Worm (Caenorhabditis elegans) whole organism, L1 larva: Measurements from ENCODE around the gene str-185.

ENCODE experiments used
- C16A3.4 ChIP-seq: fragments of 150-350 bp; optimal IDR thresholded peaks from 2 replicates; lab custom pipeline; 2014; ENCODE audit warnings: missing biosample characterization, missing genetic modification characterization
- C34B4.2 ChIP-seq: sonication (generic microtip); optimal IDR thresholded peaks from 2 replicates; lab custom pipeline; 2017; ENCODE audit warnings: mild to moderate bottlenecking, missing genetic modification characterization, missing compliant biosample characterization
- F16B12.6 ChIP-seq: fragments of 150-350 bp; optimal IDR thresholded peaks from 2 replicates; lab custom pipeline; 2014; ENCODE audit warnings: missing biosample characterization, missing genetic modification characterization
- Y116A8C.19 ChIP-seq: sonication (generic microtip); optimal IDR thresholded peaks from 2 replicates; lab custom pipeline; 2016; ENCODE audit warnings: missing compliant biosample characterization, missing genetic modification characterization, borderline replicate concordance
- aly-2 ChIP-seq: fragments of 150-350 bp; optimal IDR thresholded peaks from 2 replicates; lab custom pipeline; 2014; ENCODE audit warnings: missing biosample characterization, missing genetic modification characterization
- ama-1 ChIP-seq: fragments of 150-350 bp; optimal IDR thresholded peaks from 2 replicates; lab custom pipeline; 2014
- blmp-1 ChIP-seq: fragments of 150-350 bp; optimal IDR thresholded peaks from 2 replicates; lab custom pipeline; 2014; ENCODE audit warnings: missing biosample characterization, missing genetic modification characterization
- ceh-8 ChIP-seq: fragments of 200-800 bp; sonication (Bioruptor generic); optimal IDR thresholded peaks from 2 replicates; lab custom pipeline; 2018; ENCODE audit warnings: mild to moderate bottlenecking, missing genetic modification characterization, moderate library complexity, missing compliant biosample characterization
- ceh-88 ChIP-seq: fragments of 200-800 bp; sonication (Bioruptor generic); IDR thresholded peaks from 2 replicates; pipeline ENCODE4 v1.3.6; 2022; ENCODE audit warnings: missing genetic modification characterization, missing compliant biosample characterization
- ces-1 ChIP-seq: fragments of 150-350 bp; optimal IDR thresholded peaks from 2 replicates; lab custom pipeline; 2014; ENCODE audit warnings: missing biosample characterization, missing genetic modification reagents, missing genetic modification characterization
- efl-1 ChIP-seq, 4 experiments: fragments of 150-350 bp; optimal IDR thresholded peaks in 3 of 4; peaks in 1 of 4; 1 replicate in 1 of 4; 2 replicates in 3 of 4; lab custom pipeline; 2014; ENCODE audit warnings: missing biosample characterization in 2 of 4, missing genetic modification characterization in 2 of 4, missing genetic modification reagents in 2 of 4
- egl-13 ChIP-seq: sonication (generic microtip); optimal IDR thresholded peaks from 2 replicates; lab custom pipeline; 2016; ENCODE audit warnings: missing genotype, missing genetic modification reagents, missing genetic modification characterization, missing compliant biosample characterization
- egl-27 ChIP-seq, 2 experiments: fragments of 150-350 bp in 1 of 2; sonication (generic microtip); optimal IDR thresholded peaks; 3 replicates each; lab custom pipeline; 2017 to 2018; ENCODE audit warnings: missing biosample characterization in 2 of 2, missing genetic modification characterization in 2 of 2, missing genetic modification reagents in 2 of 2
- fkh-4 ChIP-seq: sonication (generic microtip); optimal IDR thresholded peaks from 2 replicates; lab custom pipeline; 2016; ENCODE audit warnings: missing compliant biosample characterization, missing genetic modification characterization, borderline replicate concordance
- fkh-8 ChIP-seq: sonication (generic microtip); optimal IDR thresholded peaks from 2 replicates; lab custom pipeline; 2016; ENCODE audit warnings: mild to moderate bottlenecking, missing genetic modification characterization, missing compliant biosample characterization
- fos-1 ChIP-seq: fragments of 150-350 bp; optimal IDR thresholded peaks from 2 replicates; lab custom pipeline; 2014; ENCODE audit warnings: missing biosample characterization, missing genetic modification characterization
- grh-1 ChIP-seq: fragments of 200-800 bp; sonication (Bioruptor generic); IDR thresholded peaks from 2 replicates; pipeline ENCODE4 v1.3.6; 2022; ENCODE audit warnings: missing genetic modification reagents, missing genetic modification characterization, missing compliant biosample characterization
- hlh-17 ChIP-seq: fragments of 200-800 bp; sonication (Bioruptor generic); optimal IDR thresholded peaks from 2 replicates; lab custom pipeline; 2018; ENCODE audit warnings: missing genetic modification characterization, mild to moderate bottlenecking, missing compliant biosample characterization, moderate library complexity, borderline replicate concordance
- hlh-4 ChIP-seq: sonication (generic microtip); optimal IDR thresholded peaks from 2 replicates; lab custom pipeline; 2016; ENCODE audit warnings: mild to moderate bottlenecking, missing genetic modification characterization, missing compliant biosample characterization
- hpl-2 ChIP-seq: fragments of 150-350 bp; optimal IDR thresholded peaks from 2 replicates; lab custom pipeline; 2014; ENCODE audit warnings: missing biosample characterization, missing genetic modification reagents, missing genetic modification characterization
- lin-13 ChIP-seq: fragments of 150-350 bp; optimal IDR thresholded peaks from 2 replicates; lab custom pipeline; 2014; ENCODE audit warnings: missing biosample characterization, missing genetic modification reagents, missing genetic modification characterization
- lin-14 ChIP-seq: fragments of 200-800 bp; sonication (Bioruptor generic); optimal IDR thresholded peaks from 2 replicates; lab custom pipeline; 2018; ENCODE audit warnings: mild to moderate bottlenecking, missing genetic modification characterization, moderate library complexity, missing compliant biosample characterization
- lin-35 ChIP-seq, 2 experiments: fragments of 150-350 bp; optimal IDR thresholded peaks; 2 replicates each; lab custom pipeline; 2014; ENCODE audit warnings: missing biosample characterization in 2 of 2, missing genetic modification characterization in 2 of 2, missing genetic modification reagents in 2 of 2
- lir-3 ChIP-seq: sonication (generic microtip); optimal IDR thresholded peaks from 2 replicates; lab custom pipeline; 2016; ENCODE audit warnings: mild to moderate bottlenecking, missing genetic modification characterization, moderate library complexity, missing compliant biosample characterization; ENCODE audit not compliant: poor library complexity
- lsy-2 ChIP-seq, 2 experiments: fragments of 150-350 bp; optimal IDR thresholded peaks; 2 replicates each; lab custom pipeline; 2014; ENCODE audit warnings: missing biosample characterization in 2 of 2, missing genetic modification characterization in 2 of 2
- mab-9 ChIP-seq: fragments of 200-800 bp; sonication (Bioruptor generic); IDR thresholded peaks from 2 replicates; pipeline ENCODE4 v1.3.6; 2022; ENCODE audit warnings: missing genetic modification reagents, missing genetic modification characterization, missing compliant biosample characterization
- nhr-11 ChIP-seq: fragments of 150-350 bp; optimal IDR thresholded peaks from 2 replicates; lab custom pipeline; 2014; ENCODE audit warnings: missing biosample characterization, missing genetic modification characterization
- nhr-19 ChIP-seq: fragments of 200-800 bp; sonication (Bioruptor generic); conservative IDR thresholded peaks from 2 replicates; pipeline ENCODE4 v1.3.6; 2022; ENCODE audit warnings: missing genetic modification characterization, missing compliant biosample characterization
- nhr-28 ChIP-seq: fragments of 150-350 bp; optimal IDR thresholded peaks from 2 replicates; lab custom pipeline; 2014; ENCODE audit warnings: missing biosample characterization, missing genetic modification characterization
- nhr-47 ChIP-seq: sonication (generic microtip); optimal IDR thresholded peaks from 2 replicates; lab custom pipeline; 2016; ENCODE audit warnings: mild to moderate bottlenecking, missing genetic modification characterization, moderate library complexity, missing compliant biosample characterization
- nhr-84 ChIP-seq: sonication (generic microtip); optimal IDR thresholded peaks from 2 replicates; lab custom pipeline; 2017; ENCODE audit warnings: missing biosample characterization, missing genetic modification characterization
- pag-3 ChIP-seq: sonication (generic microtip); optimal IDR thresholded peaks from 2 replicates; lab custom pipeline; 2017; ENCODE audit warnings: missing genetic modification characterization, mild to moderate bottlenecking, missing compliant biosample characterization, antibody characterized with exemption, borderline replicate concordance; ENCODE audit not compliant: insufficient read depth
- pax-3 ChIP-seq: fragments of 200-800 bp; sonication (Bioruptor generic); optimal IDR thresholded peaks from 2 replicates; lab custom pipeline; 2018; ENCODE audit warnings: mild to moderate bottlenecking, missing genetic modification characterization, moderate library complexity, missing compliant biosample characterization
- rnt-1 ChIP-seq: sonication (generic microtip); optimal IDR thresholded peaks from 2 replicates; lab custom pipeline; 2016; ENCODE audit warnings: mild to moderate bottlenecking, missing genetic modification characterization, moderate library complexity, missing compliant biosample characterization
- skn-1 ChIP-seq: fragments of 150-350 bp; optimal IDR thresholded peaks from 2 replicates; lab custom pipeline; 2014; ENCODE audit warnings: missing biosample characterization, missing genetic modification characterization
- snpc-4 ChIP-seq: fragments of 150-350 bp; optimal IDR thresholded peaks from 2 replicates; lab custom pipeline; 2014; ENCODE audit warnings: missing biosample characterization, missing genetic modification characterization
- snu-23 ChIP-seq: sonication (generic microtip); optimal IDR thresholded peaks from 2 replicates; lab custom pipeline; 2016; ENCODE audit warnings: missing genetic modification characterization, missing compliant biosample characterization
- tbx-2 ChIP-seq: sonication (generic microtip); optimal IDR thresholded peaks from 2 replicates; lab custom pipeline; 2016; ENCODE audit warnings: missing genetic modification characterization, missing compliant biosample characterization
- unc-130 ChIP-seq: fragments of 150-350 bp; optimal IDR thresholded peaks from 2 replicates; lab custom pipeline; 2017; ENCODE audit warnings: missing biosample characterization, missing genetic modification characterization, inconsistent platforms
- unc-30 ChIP-seq: sonication (generic microtip); optimal IDR thresholded peaks from 2 replicates; lab custom pipeline; 2017; ENCODE audit warnings: missing biosample characterization, missing genetic modification characterization
- unc-86 ChIP-seq: sonication (generic microtip); optimal IDR thresholded peaks from 2 replicates; lab custom pipeline; 2016; ENCODE audit warnings: missing genetic modification characterization, missing compliant biosample characterization
- unc-98 ChIP-seq: fragments of 200-800 bp; sonication (Bioruptor generic); IDR thresholded peaks from 2 replicates; pipeline ENCODE4 v1.3.6; 2022; ENCODE audit warnings: missing genetic modification characterization, missing compliant biosample characterization
- vab-15 ChIP-seq: sonication (generic microtip); optimal IDR thresholded peaks from 2 replicates; lab custom pipeline; 2017; ENCODE audit warnings: missing genotype, mild to moderate bottlenecking, missing genetic modification characterization, missing compliant biosample characterization
- xbp-1 ChIP-seq: sonication (generic microtip); optimal IDR thresholded peaks from 2 replicates; lab custom pipeline; 2016; ENCODE audit warnings: missing genetic modification characterization, missing compliant biosample characterization
- zag-1 ChIP-seq: fragments of 150-350 bp; optimal IDR thresholded peaks from 2 replicates; lab custom pipeline; 2014; ENCODE audit warnings: missing biosample characterization, missing genetic modification characterization
- zip-4 ChIP-seq: fragments of 200-800 bp; sonication (Bioruptor generic); optimal IDR thresholded peaks from 2 replicates; lab custom pipeline; 2018; ENCODE audit warnings: mild to moderate bottlenecking, missing genetic modification characterization, moderate library complexity, missing compliant biosample characterization
- ztf-11 ChIP-seq, 2 experiments: sonication (generic microtip); optimal IDR thresholded peaks; 2 replicates each; lab custom pipeline; 2016 to 2017; ENCODE audit warnings: missing genetic modification characterization in 2 of 2, missing biosample characterization in 1 of 2, missing compliant biosample characterization in 1 of 2
- ztf-4 ChIP-seq: fragments of 150-350 bp; optimal IDR thresholded peaks from 2 replicates; lab custom pipeline; 2014; ENCODE audit warnings: missing biosample characterization, missing genetic modification characterization

The str-185 gene

DNA sequence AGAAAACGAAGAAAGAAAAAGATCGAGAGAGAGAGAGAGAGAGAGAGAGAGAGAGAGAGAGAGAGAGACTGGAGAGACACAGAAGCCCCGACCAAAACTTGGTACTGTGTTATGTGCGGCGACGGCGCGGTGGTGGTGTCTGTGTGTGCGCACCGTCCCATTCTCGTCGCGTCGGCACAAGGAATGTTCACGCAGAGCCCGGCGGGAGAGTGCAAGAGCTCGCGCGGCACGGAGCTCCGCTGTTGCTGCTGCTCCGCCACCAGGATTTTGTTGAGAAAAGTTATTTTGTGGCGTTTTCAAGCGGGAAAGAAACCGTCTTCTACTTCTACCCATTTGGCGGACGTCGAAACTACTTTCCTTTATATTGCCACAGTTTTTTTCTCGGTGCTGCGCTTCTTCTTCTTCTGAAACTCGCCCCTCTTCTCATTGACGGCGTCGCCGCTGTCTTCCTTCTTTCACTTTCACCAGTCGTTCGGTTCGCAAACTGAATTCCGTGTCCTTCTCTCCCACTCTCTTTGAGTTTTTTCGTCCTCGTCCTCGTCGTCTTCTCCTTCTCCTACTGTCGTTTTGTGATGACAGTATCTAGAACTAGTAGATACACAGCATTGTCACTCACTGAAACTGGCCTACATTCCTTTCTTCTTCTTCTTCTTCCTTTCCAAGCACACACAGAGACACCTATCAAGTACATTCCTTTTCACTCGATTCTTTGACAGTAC is 30.2 kb downstream of the str-185 start:
- no peak for TF ChIP-seq aly-2
- no peak for TF ChIP-seq egl-27 (tag; optimal IDR thresholded peaks at IDR 0.05; lab: Kevin White, UChicago)
- no peak for TF ChIP-seq snpc-4 (tag; lab: Kevin White, UChicago)
- no peak for TF ChIP-seq snu-23 (GFP tag; lab: Kevin White, UChicago)
- TF ChIP-seq efl-1 (optimal IDR thresholded peaks at IDR 0.05; lab: Kevin White, UChicago): peak in 1 of 2 experiments; percentile 1
- peak in 1 of 2 experiments; percentile 71 for TF ChIP-seq efl-1 (GFP tag; optimal IDR thresholded peaks at IDR 0.05 in 1 of 2; lab: Kevin White, UChicago)
- TF ChIP-seq ztf-4: no peak
- TF ChIP-seq ces-1 (GFP tag; lab: Kevin White, UChicago): no peak
- no peak for TF ChIP-seq hpl-2
- TF ChIP-seq lin-13: no peak
- no peak for TF ChIP-seq zag-1
- no peak for TF ChIP-seq fkh-4
- no peak for TF ChIP-seq ama-1 (lab: Kevin White, UChicago)
- no peak for TF ChIP-seq Y116A8C.19 (tag; lab: Kevin White, UChicago)
- TF ChIP-seq blmp-1: peak; percentile 63
- TF ChIP-seq, all 84 proteins: peak for 2

DNA sequence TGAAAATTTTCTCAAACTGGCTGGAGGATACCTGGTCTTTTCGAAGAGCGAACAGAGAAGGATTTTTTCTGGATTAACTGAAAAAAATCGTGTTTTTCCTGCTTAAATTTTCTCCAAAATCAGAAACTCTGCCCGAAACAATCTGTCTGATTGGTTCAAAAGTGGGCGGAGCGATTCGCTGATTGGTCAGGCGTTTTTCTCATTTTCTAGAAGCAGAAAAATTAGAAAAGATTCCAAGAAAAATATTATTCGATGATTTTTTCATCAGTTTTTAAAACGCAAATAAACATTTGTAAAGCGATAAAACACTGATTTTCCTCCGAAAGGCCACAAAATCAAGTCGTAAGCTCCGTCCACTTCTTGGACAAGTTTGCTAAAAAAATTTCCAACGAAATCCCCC is 30.9 kb downstream of the str-185 start:
- TF ChIP-seq efl-1 (optimal IDR thresholded peaks at IDR 0.05; lab: Kevin White, UChicago) (no peak), efl-1 (GFP tag; optimal IDR thresholded peaks at IDR 0.05 in 1 of 2; lab: Kevin White, UChicago) (peak in 1 of 2 experiments; percentile 56), xbp-1 (no peak), zag-1 (no peak), hlh-17 (no peak)

DNA sequence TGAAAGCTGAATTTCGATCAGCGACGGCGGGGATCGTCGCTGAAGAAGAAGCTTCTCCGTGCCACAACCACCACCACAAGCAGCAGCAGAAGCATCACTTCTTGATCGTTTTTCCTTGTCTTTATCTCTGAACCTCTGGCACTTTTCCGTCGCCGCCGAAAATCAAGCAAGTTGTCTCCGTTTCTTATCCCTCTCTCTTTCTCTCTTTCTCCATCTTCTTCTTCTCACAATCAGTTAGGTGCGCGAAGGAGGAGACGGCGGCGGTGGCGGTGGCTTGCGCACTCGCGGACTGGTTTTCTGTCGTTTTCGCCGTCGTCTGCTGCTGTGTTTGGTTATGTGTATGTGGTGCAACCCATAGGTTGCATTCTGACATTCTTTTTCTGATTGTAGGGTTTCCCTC is 31.4 kb downstream of the str-185 start:
- TF ChIP-seq lin-35 (GFP tag; optimal IDR thresholded peaks at IDR 0.05; lab: Kevin White, UChicago) (peak in 1 of 2 experiments; percentile 12), ceh-88 (GFP tag; lab: Robert Waterston, UW) (no peak), fkh-8 (tag; lab: Kevin White, UChicago) (no peak), C16A3.4 (no peak), ztf-11 (tag; optimal IDR thresholded peaks at IDR 0.05; lab: Kevin White, UChicago) (no peak), unc-98 (no peak), egl-13 (tag; lab: Kevin White, UChicago) (no peak), aly-2 (no peak), unc-30 (no peak), tbx-2 (no peak), lin-14 (peak; percentile 45), vab-15 (tag; lab: Kevin White, UChicago) (no peak), rnt-1 (tag; lab: Kevin White, UChicago) (peak; percentile 32), mab-9 (no peak), egl-27 (tag; optimal IDR thresholded peaks at IDR 0.05; lab: Kevin White, UChicago) (no peak), hlh-4 (tag; lab: Kevin White, UChicago) (no peak), C34B4.2 (tag; lab: Kevin White, UChicago) (no peak), skn-1 (tag; lab: Kevin White, UChicago) (peak; percentile 7), nhr-19 (GFP tag; lab: Robert Waterston, UW) (no peak), unc-86 (no peak), nhr-47 (tag; lab: Kevin White, UChicago) (peak; percentile 16), unc-130 (tag; lab: Kevin White, UChicago) (no peak), nhr-11 (tag; lab: Kevin White, UChicago) (no peak), lin-13 (no peak), pax-3 (tag; lab: Kevin White, UChicago) (no peak), hlh-17 (no peak), nhr-84 (no peak), zip-4 (GFP tag; lab: Kevin White, UChicago) (no peak), pag-3 (tag; lab: Kevin White, UChicago) (no peak), lsy-2 (tag; optimal IDR thresholded peaks at IDR 0.05; lab: Kevin White, UChicago) (peak in 1 of 2 experiments; percentile 27), F16B12.6 (tag; lab: Kevin White, UChicago) (no peak), grh-1 (GFP tag; lab: Robert Waterston, UW) (no peak), ceh-8 (GFP tag; lab: Kevin White, UChicago) (no peak), nhr-28 (tag; lab: Kevin White, UChicago) (no peak), fos-1 (tag; lab: Kevin White, UChicago) (no peak), lir-3 (tag; lab: Kevin White, UChicago) (no peak)
